Worm (Caenorhabditis elegans) whole organism, early embryonic: ENCODE data around the gene Y71H2AL.4.
"Not testable (repeated sequence)": the region's sequence is repeated elsewhere in the genome, so short reads cannot be mapped to it uniquely, and the experiment has no call there.

Experiments used
- B0310.2 ChIP-seq: sonication (generic microtip); optimal IDR thresholded peaks from 2 replicates; lab custom pipeline; 2016; ENCODE audit warnings: mild to moderate bottlenecking, missing genetic modification characterization, missing compliant biosample characterization
- F13C5.2 ChIP-seq: sonication (generic microtip); optimal IDR thresholded peaks from 2 replicates; lab custom pipeline; 2017; ENCODE audit warnings: mild to moderate bottlenecking, missing genetic modification characterization, inconsistent platforms, missing compliant biosample characterization
- aly-1 ChIP-seq: sonication (generic microtip); optimal IDR thresholded peaks from 2 replicates; lab custom pipeline; 2016; ENCODE audit warnings: missing genetic modification characterization, missing compliant biosample characterization
- ama-1 ChIP-seq: fragments of 150-350 bp; optimal IDR thresholded peaks from 2 replicates; lab custom pipeline; 2014
- ceh-13 ChIP-seq: fragments of 200-800 bp; sonication (Bioruptor generic); optimal IDR thresholded peaks from 2 replicates; lab custom pipeline; 2018; ENCODE audit warnings: mild to moderate bottlenecking, missing genetic modification characterization, missing compliant biosample characterization
- ceh-36 ChIP-seq: sonication (generic microtip); optimal IDR thresholded peaks from 2 replicates; lab custom pipeline; 2016; ENCODE audit warnings: missing genetic modification characterization, inconsistent platforms, missing compliant biosample characterization
- ets-7 ChIP-seq: sonication (generic microtip); optimal IDR thresholded peaks from 2 replicates; lab custom pipeline; 2016; ENCODE audit warnings: missing genotype, missing genetic modification characterization, missing compliant biosample characterization
- flt-1 ChIP-seq: fragments of 200-800 bp; sonication (Bioruptor generic); IDR thresholded peaks from 2 replicates; pipeline ENCODE4 v1.3.6; 2022; ENCODE audit warnings: missing genetic modification characterization, missing compliant biosample characterization
- hmbx-1 ChIP-seq: sonication (generic microtip); optimal IDR thresholded peaks from 2 replicates; lab custom pipeline; 2016; ENCODE audit warnings: mild to moderate bottlenecking, missing genetic modification characterization, missing compliant biosample characterization
- hmg-4 ChIP-seq: fragments of 200-800 bp; sonication (Bioruptor generic); optimal IDR thresholded peaks from 2 replicates; lab custom pipeline; 2018; ENCODE audit warnings: mild to moderate bottlenecking, missing genetic modification characterization, missing compliant biosample characterization
- hnd-1 ChIP-seq: sonication (generic microtip); optimal IDR thresholded peaks from 2 replicates; lab custom pipeline; 2016; ENCODE audit warnings: missing genetic modification characterization, missing compliant biosample characterization
- pes-1 ChIP-seq: fragments of 200-800 bp; sonication (Bioruptor generic); IDR thresholded peaks from 2 replicates; pipeline ENCODE4 v1.3.6; 2022; ENCODE audit warnings: missing genetic modification reagents, missing genetic modification characterization, missing compliant biosample characterization
- scrt-1 ChIP-seq: fragments of 200-800 bp; sonication (Bioruptor generic); IDR thresholded peaks from 2 replicates; pipeline ENCODE4 v1.3.6; 2022; ENCODE audit warnings: missing genetic modification characterization, missing compliant biosample characterization
- sea-1 ChIP-seq: fragments of 200-800 bp; sonication (Bioruptor generic); conservative IDR thresholded peaks from 2 replicates; pipeline ENCODE4 v1.3.6; 2022; ENCODE audit warnings: missing genetic modification characterization, missing compliant biosample characterization
- tbx-11 ChIP-seq: fragments of 200-800 bp; sonication (Bioruptor generic); IDR thresholded peaks from 2 replicates; pipeline ENCODE4 v1.3.6; 2022; ENCODE audit warnings: missing genetic modification characterization, missing compliant biosample characterization
- tbx-37 ChIP-seq: fragments of 200-800 bp; sonication (Bioruptor generic); conservative IDR thresholded peaks from 2 replicates; pipeline ENCODE4 v1.3.6; 2022; ENCODE audit warnings: missing genetic modification reagents, missing genetic modification characterization, missing compliant biosample characterization
- tra-4 ChIP-seq: sonication (generic microtip); optimal IDR thresholded peaks from 2 replicates; lab custom pipeline; 2017; ENCODE audit warnings: missing genetic modification characterization, missing compliant biosample characterization

Y71H2AL.4 gene

DNA sequence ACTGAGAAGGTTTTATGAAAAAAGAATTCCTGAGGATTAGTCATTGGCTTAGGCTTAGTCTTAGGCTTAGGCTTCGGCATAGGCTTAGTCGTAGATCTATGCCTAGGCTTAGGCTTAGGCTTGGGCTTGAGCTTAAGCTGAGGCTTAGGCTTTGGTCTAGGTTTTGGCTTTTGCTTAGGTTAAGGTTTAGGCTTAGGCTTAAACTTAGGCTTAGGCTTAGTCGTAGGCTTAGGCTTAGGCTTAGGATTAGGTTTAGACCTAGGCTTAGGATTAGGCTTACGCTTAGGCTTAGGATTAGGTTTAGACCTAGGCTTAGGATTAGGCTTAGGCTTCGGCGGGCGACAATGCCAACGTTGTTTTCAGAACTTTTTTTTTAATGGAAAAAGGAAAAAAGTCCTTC lies 10.8 kb upstream of the Y71H2AL.4 start:
- TF ChIP-seq aly-1 (tag; lab: Kevin White, UChicago) (no peak), ceh-36 (peak; percentile 88), sea-1 (no peak)

DNA sequence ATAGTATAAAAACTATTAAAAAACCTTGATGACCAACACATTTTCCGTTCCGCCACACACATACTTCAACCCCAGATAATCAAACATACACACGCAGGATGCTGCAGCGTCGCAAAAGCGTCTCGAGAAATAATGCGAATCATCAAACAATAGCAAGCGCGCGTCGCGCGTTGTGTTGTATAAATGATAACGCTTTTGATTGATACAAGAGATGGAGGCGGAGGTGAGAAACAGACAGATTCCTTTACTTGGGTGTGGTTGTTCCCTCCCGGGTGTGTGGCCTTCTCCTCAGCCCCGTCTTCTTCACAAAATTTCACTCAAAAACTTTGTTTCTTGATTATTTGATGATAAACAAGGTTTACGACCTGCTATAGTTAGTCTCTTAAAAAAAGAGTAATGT lies 10.1 kb upstream of the Y71H2AL.4 start:
- TF ChIP-seq ceh-36 (no peak), ceh-13 (no peak), hmg-4 (no peak), sea-1 (no peak), aly-1 (tag; lab: Kevin White, UChicago) (no peak), ets-7 (tag; lab: Kevin White, UChicago) (no peak), hnd-1 (no peak), pes-1 (no peak), tbx-37 (GFP tag; lab: Robert Waterston, UW) (no peak), tbx-11 (no peak), tra-4 (tag; lab: Kevin White, UChicago) (no peak), flt-1 (GFP tag; lab: Robert Waterston, UW) (no peak), hmbx-1 (no peak), ama-1 (lab: Kevin White, UChicago) (no peak), B0310.2 (tag; lab: Kevin White, UChicago) (no peak), scrt-1 (no peak)

DNA sequence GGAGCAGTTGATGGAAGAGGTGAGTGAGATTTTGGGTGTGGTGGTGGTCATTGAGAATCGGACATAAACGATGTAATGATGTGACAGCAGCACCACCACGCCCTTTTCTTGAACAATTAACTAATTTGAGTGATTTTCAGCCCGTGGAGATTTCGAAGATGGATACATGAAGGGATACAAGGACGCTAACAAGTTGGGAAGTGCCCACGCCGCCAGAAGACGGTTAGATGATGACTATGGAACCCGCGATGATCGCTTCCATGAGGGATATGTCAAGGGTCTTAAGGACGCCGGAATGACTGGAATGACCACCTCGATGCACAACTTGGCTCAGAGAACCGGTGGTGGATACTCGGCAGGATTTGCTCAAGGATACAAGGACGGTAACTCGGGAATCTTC lies 8.2 kb upstream of the Y71H2AL.4 start:
- no peak for TF ChIP-seq F13C5.2

ce11 chrIII:2679362-2679761 lies 6.8 kb upstream of the Y71H2AL.4 start:
- TF ChIP-seq ama-1 (lab: Kevin White, UChicago): no peak
- no peak for TF ChIP-seq ceh-36
- TF ChIP-seq F13C5.2: no peak

ce11 chrIII:2681559-2681958 lies 4.6 kb upstream of the Y71H2AL.4 start:
- TF ChIP-seq sea-1: no peak
- TF ChIP-seq hmg-4: no peak
- no peak for TF ChIP-seq hmbx-1
- TF ChIP-seq tbx-11: no peak
- no peak for TF ChIP-seq hnd-1
- no peak for TF ChIP-seq ama-1 (lab: Kevin White, UChicago)
- TF ChIP-seq B0310.2 (tag; lab: Kevin White, UChicago): no peak
- no peak for TF ChIP-seq ceh-36
- no peak for TF ChIP-seq tbx-37 (GFP tag; lab: Robert Waterston, UW)

DNA sequence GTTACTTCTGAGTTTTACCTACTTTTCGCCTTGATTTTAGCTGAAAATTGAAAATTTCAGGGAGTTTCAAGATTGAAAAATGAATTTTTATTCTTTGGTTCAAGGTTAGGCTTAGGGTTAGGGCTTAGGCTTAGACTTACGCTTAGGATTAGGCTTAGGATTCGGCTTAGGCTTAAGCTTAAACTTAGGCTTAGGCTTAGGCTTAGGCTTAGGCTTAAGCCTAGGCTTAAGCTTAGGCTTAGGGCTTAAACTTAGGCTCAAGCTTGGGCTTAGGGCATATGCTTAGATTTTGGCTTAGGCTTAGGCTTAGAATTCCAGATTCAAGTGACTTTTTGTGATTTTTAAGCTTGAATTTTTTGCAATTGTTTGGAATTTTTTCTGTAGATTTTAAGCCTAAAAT lies 2.8 kb upstream of the Y71H2AL.4 start:
- no peak for TF ChIP-seq tbx-11
- no peak for TF ChIP-seq hnd-1
- TF ChIP-seq hmg-4: no peak
- TF ChIP-seq ceh-36: peak; percentile 76

- TF ChIP-seq ceh-36: no peak
- no peak for TF ChIP-seq ets-7 (tag; lab: Kevin White, UChicago)
- no peak for TF ChIP-seq hmbx-1
- no peak for TF ChIP-seq ceh-13
- TF ChIP-seq flt-1 (GFP tag; lab: Robert Waterston, UW): no peak
- no peak for TF ChIP-seq F13C5.2
- TF ChIP-seq tra-4 (tag; lab: Kevin White, UChicago): no peak
- TF ChIP-seq tbx-11: no peak
- TF ChIP-seq B0310.2 (tag; lab: Kevin White, UChicago): no peak
- no peak for TF ChIP-seq hmg-4
- no peak for TF ChIP-seq pes-1
- no peak for TF ChIP-seq tbx-37 (GFP tag; lab: Robert Waterston, UW)
- no peak for TF ChIP-seq hnd-1
- TF ChIP-seq scrt-1: no peak
Measured at ce11 chrIII:2686663-2687062, 455 bp downstream of the Y71H2AL.4 start.

DNA sequence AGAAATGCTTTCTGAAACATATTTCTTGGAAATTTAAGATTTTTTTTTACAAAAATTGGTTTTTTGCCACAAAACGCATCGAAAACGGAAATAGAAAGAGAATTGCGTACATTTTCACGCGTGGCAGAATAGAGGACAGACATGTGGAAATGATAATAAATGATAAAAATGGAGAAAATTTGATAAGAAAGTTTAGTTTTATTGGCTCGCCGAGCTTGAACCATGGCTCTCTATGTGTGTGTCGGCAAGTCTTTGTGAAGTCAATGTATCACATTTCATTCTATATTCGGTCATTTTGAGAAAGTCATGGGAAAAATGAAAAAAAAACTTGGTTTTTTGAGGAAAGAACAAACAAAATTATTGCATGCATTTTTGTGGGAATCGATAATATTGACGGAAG lies 1.2 kb downstream of the Y71H2AL.4 start:
- no peak for TF ChIP-seq F13C5.2
- no peak for TF ChIP-seq flt-1 (GFP tag; lab: Robert Waterston, UW)
- no peak for TF ChIP-seq ceh-36
- TF ChIP-seq B0310.2 (tag; lab: Kevin White, UChicago): no peak
- TF ChIP-seq tbx-11: no peak
- TF ChIP-seq pes-1: no peak
- no peak for TF ChIP-seq scrt-1
- TF ChIP-seq sea-1: no peak
- no peak for TF ChIP-seq tbx-37 (GFP tag; lab: Robert Waterston, UW)
- TF ChIP-seq hmbx-1: no peak
- no peak for TF ChIP-seq hmg-4
- TF ChIP-seq aly-1 (tag; lab: Kevin White, UChicago): no peak
- no peak for TF ChIP-seq ets-7 (tag; lab: Kevin White, UChicago)
- no peak for TF ChIP-seq ama-1 (lab: Kevin White, UChicago)
- TF ChIP-seq ceh-13: no peak
- no peak for TF ChIP-seq tra-4 (tag; lab: Kevin White, UChicago)

DNA sequence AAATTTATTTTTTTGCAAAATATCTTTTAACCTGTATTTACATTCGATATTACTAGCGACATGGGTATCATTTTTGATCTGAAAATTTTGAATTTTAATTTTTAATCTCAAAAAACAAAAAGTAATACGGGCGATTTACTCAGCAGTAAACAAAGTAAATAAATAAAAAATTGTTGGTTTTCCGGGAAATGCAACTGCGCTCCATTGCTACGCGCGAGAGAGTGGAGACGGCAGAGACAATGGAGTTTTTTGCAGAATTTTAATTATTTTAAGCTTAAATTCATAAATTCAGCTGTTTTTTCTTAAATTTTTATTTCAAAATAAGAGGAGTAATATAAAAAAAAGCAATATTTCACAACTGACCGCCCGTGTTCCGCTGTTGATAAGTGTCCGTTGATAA lies 12.5 kb downstream of the Y71H2AL.4 start, which contains the start of gene slc-30A9:
Gene slc-30A9 (minus strand): TSS at position 78 of the 400 bp plus-strand sequence.
- no peak for TF ChIP-seq tbx-11
- TF ChIP-seq F13C5.2: no peak
- no peak for TF ChIP-seq ceh-13
- TF ChIP-seq scrt-1: no peak
- TF ChIP-seq hnd-1: no peak
- TF ChIP-seq ceh-36: no peak
- no peak for TF ChIP-seq hmg-4
- no peak for TF ChIP-seq tbx-37 (GFP tag; lab: Robert Waterston, UW)
- TF ChIP-seq ama-1 (lab: Kevin White, UChicago): no peak
- no peak for TF ChIP-seq ets-7 (tag; lab: Kevin White, UChicago)

ce11 chrIII:2699363-2699762 lies 13.2 kb downstream of the Y71H2AL.4 start, which contains the start of gene cox-6B:
Gene cox-6B, plus strand, starts transcription at chrIII:2699663.
- TF ChIP-seq tbx-37 (GFP tag; lab: Robert Waterston, UW); tbx-11; scrt-1: not testable (repeated sequence)
